Fruit fly (Drosophila melanogaster): ENCODE measurements around the gene CG14435.

The CG14435 gene

dm6 chrX:6859756-6860412 lies 16.2 kb upstream of the CG14435 start (continued):
- TF ChIP-seq CG13775 (GFP tag; optimal IDR thresholded peaks at IDR 0.05) (peak; percentile 64), CHES-1-like (GFP tag; optimal IDR thresholded peaks at IDR 0.05) (no peak), CG8765 (GFP tag; IDR thresholded peaks at IDR 0.05) (peak; percentile 36; the same call in 1 of the 2 replicates), Adf1 (GFP tag; IDR thresholded peaks at IDR 0.05) (peak; percentile 88), nom (GFP tag; optimal IDR thresholded peaks at IDR 0.05) (peak; percentile 44), hb (GFP tag; IDR thresholded peaks at IDR 0.05; ENCODE audit: partially characterized antibody) (no peak), amos (GFP tag; IDR thresholded peaks at IDR 0.05; ENCODE audit: partially characterized antibody) (no peak), pb (GFP tag; optimal IDR thresholded peaks at IDR 0.05) (no peak), gt (GFP tag; IDR thresholded peaks at IDR 0.05) (no peak), slou (GFP tag; optimal IDR thresholded peaks at IDR 0.05) (no peak), CG1529 (GFP tag; optimal IDR thresholded peaks at IDR 0.05) (peak; percentile 18), Hr78 (GFP tag; optimal IDR thresholded peaks at IDR 0.05) (no peak), Hmr (GFP tag; optimal IDR thresholded peaks at IDR 0.05) (peak; percentile 41), CG14014 (GFP tag; IDR thresholded peaks at IDR 0.05) (peak; percentile 60; the same call in 1 of the 2 replicates), kni (GFP tag; optimal IDR thresholded peaks at IDR 0.05) (peak; percentile 41), sd (tag; optimal IDR thresholded peaks at IDR 0.05) (peak; percentile 27), CG17328 (GFP tag; IDR thresholded peaks at IDR 0.05) (no peak), D (optimal IDR thresholded peaks at IDR 0.05) (no peak), D (GFP tag; optimal IDR thresholded peaks at IDR 0.05) (peak; percentile 86), Dek (tag; optimal IDR thresholded peaks at IDR 0.05) (peak; percentile 25), Hr3 (GFP tag; optimal IDR thresholded peaks at IDR 0.05) (peak; percentile 19), Rfx (GFP tag; IDR thresholded peaks at IDR 0.05) (peak; percentile 88), gcm2 (GFP tag; optimal IDR thresholded peaks at IDR 0.05) (no peak), CG3838 (GFP tag; optimal IDR thresholded peaks at IDR 0.05) (no peak), CG6272 (GFP tag; IDR thresholded peaks at IDR 0.05) (peak; percentile 61), E2f1 (GFP tag; IDR thresholded peaks at IDR 0.05) (peak; percentile 65), nau (GFP tag; optimal IDR thresholded peaks at IDR 0.05) (peak; percentile 71), CG10366 (GFP tag; IDR thresholded peaks at IDR 0.05) (no peak), hbn (GFP tag; IDR thresholded peaks at IDR 0.05; ENCODE audit: partially characterized antibody) (no peak), CG4360 (GFP tag; IDR thresholded peaks at IDR 0.05) (no peak), Sox100B (GFP tag; optimal IDR thresholded peaks at IDR 0.05) (peak; percentile 93), sens-2 (GFP tag; IDR thresholded peaks at IDR 0.05) (no peak), CG4820 (GFP tag; optimal IDR thresholded peaks at IDR 0.05) (peak; percentile 78), da (GFP tag; optimal IDR thresholded peaks at IDR 0.05) (no peak), HmgD (GFP tag; optimal IDR thresholded peaks at IDR 0.05) (no peak), CG2678 (tag; optimal IDR thresholded peaks at IDR 0.05) (peak; percentile 92), CG14050 (GFP tag; IDR thresholded peaks at IDR 0.05) (no peak), CG4328 (GFP tag; optimal IDR thresholded peaks at IDR 0.05) (peak; percentile 75), corto (GFP tag; optimal IDR thresholded peaks at IDR 0.05) (peak; percentile 21), bsh (GFP tag; optimal IDR thresholded peaks at IDR 0.05) (peak; percentile 61 to 70), CG32772 (GFP tag; IDR thresholded peaks at IDR 0.05) (peak; percentile 67), twi (tag; optimal IDR thresholded peaks at IDR 0.05) (no peak), CG34376 (GFP tag; optimal IDR thresholded peaks at IDR 0.05) (peak; percentile 76), unc-4 (GFP tag; IDR thresholded peaks at IDR 0.05; ENCODE audit: partially characterized antibody) (no peak), run (tag; optimal IDR thresholded peaks at IDR 0.05) (peak; percentile 23), Max (GFP tag; optimal IDR thresholded peaks at IDR 0.05) (peak; percentile 80), Nf-YB (GFP tag; optimal IDR thresholded peaks at IDR 0.05) (no peak), fd64A (GFP tag; optimal IDR thresholded peaks at IDR 0.05) (no peak), Ssrp (tag; optimal IDR thresholded peaks at IDR 0.05) (peak; percentile 85)

All from whole organism, embryonic.